Worm (Caenorhabditis elegans) whole organism, L2 larva: ENCODE results near the gene srh-23.

Experiments used
- F13H6.1 ChIP-seq: sonication (generic microtip); optimal IDR thresholded peaks from 2 replicates; lab custom pipeline; 2016; ENCODE audit warnings: missing genetic modification characterization, missing compliant biosample characterization
- R02D3.7 ChIP-seq: fragments of 150-350 bp; optimal IDR thresholded peaks from 2 replicates; lab custom pipeline; 2014; ENCODE audit warnings: missing biosample characterization, missing genetic modification characterization
- Y55F3AM.14 ChIP-seq: fragments of 200-800 bp; sonication (Bioruptor generic); optimal IDR thresholded peaks from 2 replicates; lab custom pipeline; 2018; ENCODE audit warnings: mild to moderate bottlenecking, missing genetic modification characterization, missing compliant biosample characterization
- aly-2 ChIP-seq: fragments of 150-350 bp; optimal IDR thresholded peaks from 2 replicates; lab custom pipeline; 2014; ENCODE audit warnings: missing biosample characterization, missing genetic modification characterization
- ama-1 ChIP-seq: fragments of 150-350 bp; optimal IDR thresholded peaks from 2 replicates; lab custom pipeline; 2018; ENCODE audit warnings: inconsistent platforms
- blmp-1 ChIP-seq: sonication (generic microtip); optimal IDR thresholded peaks from 2 replicates; lab custom pipeline; 2017; ENCODE audit warnings: missing genetic modification characterization, mild to moderate bottlenecking, missing compliant biosample characterization, antibody characterized with exemption, moderate library complexity; ENCODE audit not compliant: insufficient read depth
- ceh-16 ChIP-seq: fragments of 150-350 bp; optimal IDR thresholded peaks from 2 replicates; lab custom pipeline; 2014; ENCODE audit warnings: missing biosample characterization, missing genetic modification characterization
- crh-2 ChIP-seq: sonication (generic microtip); optimal IDR thresholded peaks from 2 replicates; lab custom pipeline; 2017; ENCODE audit warnings: missing biosample characterization, missing genetic modification characterization
- dmd-4 ChIP-seq: sonication (generic microtip); optimal IDR thresholded peaks from 2 replicates; lab custom pipeline; 2017; ENCODE audit warnings: missing biosample characterization, missing genetic modification characterization
- egl-27 ChIP-seq: sonication (generic microtip); optimal IDR thresholded peaks from 3 replicates; lab custom pipeline; 2017; ENCODE audit warnings: missing biosample characterization, missing genetic modification reagents, missing genetic modification characterization
- elt-1 ChIP-seq: fragments of 150-350 bp; optimal IDR thresholded peaks from 2 replicates; lab custom pipeline; 2014; ENCODE audit warnings: missing biosample characterization, missing genetic modification characterization
- elt-3 ChIP-seq: sonication (generic microtip); optimal IDR thresholded peaks from 2 replicates; lab custom pipeline; 2017; ENCODE audit warnings: missing biosample characterization, missing genetic modification characterization
- fos-1 ChIP-seq: fragments of 150-350 bp; optimal IDR thresholded peaks from 2 replicates; lab custom pipeline; 2014; ENCODE audit warnings: missing biosample characterization, missing genetic modification characterization
- gmeb-1 ChIP-seq: fragments of 150-350 bp; optimal IDR thresholded peaks from 2 replicates; lab custom pipeline; 2014; ENCODE audit warnings: missing biosample characterization, missing genetic modification characterization
- lin-11 ChIP-seq: fragments of 150-350 bp; sonication (generic microtip); optimal IDR thresholded peaks from 2 replicates; lab custom pipeline; 2014; ENCODE audit warnings: missing biosample characterization, missing genetic modification characterization, inconsistent platforms, mixed read lengths
- lin-39 ChIP-seq: fragments of 150-350 bp; optimal IDR thresholded peaks from 2 replicates; lab custom pipeline; 2014; ENCODE audit warnings: missing biosample characterization, missing genetic modification reagents, missing genetic modification characterization
- nhr-11 ChIP-seq: fragments of 150-350 bp; optimal IDR thresholded peaks from 2 replicates; lab custom pipeline; 2014; ENCODE audit warnings: missing biosample characterization, missing genetic modification characterization
- nhr-12 ChIP-seq: fragments of 150-350 bp; optimal IDR thresholded peaks from 2 replicates; lab custom pipeline; 2014; ENCODE audit warnings: missing biosample characterization, missing genetic modification characterization
- nhr-129 ChIP-seq: fragments of 150-350 bp; optimal IDR thresholded peaks from 2 replicates; lab custom pipeline; 2014; ENCODE audit warnings: missing biosample characterization, missing genetic modification characterization
- nhr-21 ChIP-seq: fragments of 150-350 bp; optimal IDR thresholded peaks from 2 replicates; lab custom pipeline; 2014; ENCODE audit warnings: missing biosample characterization, missing genetic modification characterization
- nhr-23 ChIP-seq: fragments of 150-350 bp; optimal IDR thresholded peaks from 2 replicates; lab custom pipeline; 2014; ENCODE audit warnings: missing biosample characterization, missing genetic modification reagents, missing genetic modification characterization
- nhr-237 ChIP-seq: fragments of 150-350 bp; optimal IDR thresholded peaks from 2 replicates; lab custom pipeline; 2014; ENCODE audit warnings: missing biosample characterization, missing genetic modification characterization
- nhr-25 ChIP-seq: fragments of 150-350 bp; sonication (generic microtip); optimal IDR thresholded peaks from 3 replicates; lab custom pipeline; 2014; ENCODE audit warnings: missing biosample characterization, missing genetic modification characterization
- nhr-6 ChIP-seq: fragments of 150-350 bp; optimal IDR thresholded peaks from 2 replicates; lab custom pipeline; 2014; ENCODE audit warnings: missing biosample characterization, missing genetic modification characterization
- nhr-77 ChIP-seq: fragments of 150-350 bp; optimal IDR thresholded peaks from 2 replicates; lab custom pipeline; 2014; ENCODE audit warnings: missing biosample characterization, missing genetic modification characterization
- peb-1 ChIP-seq: fragments of 150-350 bp; optimal IDR thresholded peaks from 2 replicates; lab custom pipeline; 2014; ENCODE audit warnings: missing biosample characterization, missing genetic modification characterization
- sem-4 ChIP-seq: fragments of 150-350 bp; optimal IDR thresholded peaks from 2 replicates; lab custom pipeline; 2014; ENCODE audit warnings: missing biosample characterization, missing genetic modification reagents, missing genetic modification characterization
- skn-1 ChIP-seq: sonication (generic microtip); optimal IDR thresholded peaks from 2 replicates; lab custom pipeline; 2017; ENCODE audit warnings: missing biosample characterization, missing genetic modification characterization
- sma-3 ChIP-seq: sonication (generic microtip); optimal IDR thresholded peaks from 2 replicates; lab custom pipeline; 2016; ENCODE audit warnings: missing genetic modification reagents, missing genetic modification characterization, missing compliant biosample characterization
- sma-9 ChIP-seq, 2 experiments: fragments of 150-350 bp in 1 of 2; sonication (generic microtip) in 1 of 2; optimal IDR thresholded peaks; 2 replicates each; lab custom pipeline; 2014 to 2016; ENCODE audit warnings: missing genetic modification characterization in 2 of 2, mild to moderate bottlenecking in 1 of 2, missing biosample characterization in 1 of 2, missing compliant biosample characterization in 1 of 2, missing genetic modification reagents in 1 of 2, moderate library complexity in 1 of 2
- zag-1 ChIP-seq: fragments of 150-350 bp; optimal IDR thresholded peaks from 2 replicates; lab custom pipeline; 2014; ENCODE audit warnings: missing biosample characterization, missing genetic modification characterization
- ztf-1 ChIP-seq: fragments of 200-800 bp; sonication (Bioruptor generic); conservative IDR thresholded peaks from 2 replicates; pipeline ENCODE4 v1.3.6; 2022; ENCODE audit warnings: missing genetic modification characterization, missing compliant biosample characterization
- ztf-4 ChIP-seq: fragments of 150-350 bp; optimal IDR thresholded peaks from 2 replicates; lab custom pipeline; 2014; ENCODE audit warnings: missing biosample characterization, missing genetic modification characterization

The srh-23 gene

ce11 chrV:4908591-4908990 lies 12.3 kb upstream of the srh-23 start, which contains the start of gene ugt-13:
Gene ugt-13, plus strand, starts transcription at chrV:4908884.
- TF ChIP-seq nhr-129 (tag; lab: Kevin White, UChicago): peak; percentile 97
- TF ChIP-seq sma-9 (GFP tag; optimal IDR thresholded peaks at IDR 0.05; lab: Kevin White, UChicago): peak; percentile 81
- TF ChIP-seq sma-9 (tag; optimal IDR thresholded peaks at IDR 0.05; lab: Kevin White, UChicago): no peak
- peak; percentile 1 for TF ChIP-seq fos-1 (tag; lab: Kevin White, UChicago)
- TF ChIP-seq sma-3 (GFP tag; lab: Kevin White, UChicago): peak; percentile 82
- no peak for TF ChIP-seq ceh-16 (tag; lab: Kevin White, UChicago)
- peak; percentile 56 for TF ChIP-seq nhr-21 (tag; lab: Kevin White, UChicago)
- TF ChIP-seq nhr-6: no peak
- TF ChIP-seq Y55F3AM.14 (GFP tag; lab: Kevin White, UChicago): no peak
- TF ChIP-seq nhr-12 (tag; lab: Kevin White, UChicago): no peak
- TF ChIP-seq nhr-25 (tag; lab: Kevin White, UChicago): peak; percentile 91

- no peak for TF ChIP-seq dmd-4
- no peak for TF ChIP-seq R02D3.7 (tag; lab: Kevin White, UChicago)
- TF ChIP-seq nhr-25 (tag; lab: Kevin White, UChicago): peak; percentile 54
- TF ChIP-seq nhr-21 (tag; lab: Kevin White, UChicago): peak; percentile 48
- TF ChIP-seq Y55F3AM.14 (GFP tag; lab: Kevin White, UChicago): peak; percentile 5
Measured at ce11 chrV:4912313-4912712, 8.6 kb upstream of the srh-23 start, which contains the start of gene H23N18.5. Gene H23N18.5, minus strand, starts transcription at chrV:4912381.

ce11 chrV:4913853-4914252 lies 7.0 kb upstream of the srh-23 start:
- TF ChIP-seq elt-3 (tag; lab: Kevin White, UChicago) (no peak), skn-1 (tag; lab: Kevin White, UChicago) (no peak), elt-1 (no peak), ama-1 (lab: Kevin White, UChicago) (no peak), blmp-1 (tag; lab: Kevin White, UChicago) (no peak)

ce11 chrV:4914879-4915278 lies 6.0 kb upstream of the srh-23 start, which contains the start of gene H23N18.6:
Gene H23N18.6, minus strand, starts transcription at chrV:4915079.
- TF ChIP-seq fos-1 (tag; lab: Kevin White, UChicago) (peak; percentile 80), lin-39 (tag; lab: Kevin White, UChicago) (no peak), sma-9 (GFP tag; optimal IDR thresholded peaks at IDR 0.05; lab: Kevin White, UChicago) (peak; percentile 32), sma-9 (tag; optimal IDR thresholded peaks at IDR 0.05; lab: Kevin White, UChicago) (no peak), gmeb-1 (tag; lab: Kevin White, UChicago) (peak; percentile 24)

- no peak for TF ChIP-seq fos-1 (tag; lab: Kevin White, UChicago)
- TF ChIP-seq ama-1 (lab: Kevin White, UChicago): no peak
- no peak for TF ChIP-seq lin-11 (tag; lab: Kevin White, UChicago)
- no peak for TF ChIP-seq egl-27
- TF ChIP-seq crh-2 (tag; lab: Kevin White, UChicago): no peak
- no peak for TF ChIP-seq zag-1 (tag; lab: Kevin White, UChicago)
- TF ChIP-seq sma-3 (GFP tag; lab: Kevin White, UChicago): no peak
- no peak for TF ChIP-seq F13H6.1 (tag; lab: Kevin White, UChicago)
- TF ChIP-seq skn-1 (tag; lab: Kevin White, UChicago): no peak
- no peak for TF ChIP-seq sma-9 (GFP tag; optimal IDR thresholded peaks at IDR 0.05; lab: Kevin White, UChicago)
- no peak for TF ChIP-seq sma-9 (tag; optimal IDR thresholded peaks at IDR 0.05; lab: Kevin White, UChicago)
- TF ChIP-seq ztf-4 (tag; lab: Kevin White, UChicago): no peak
- no peak for TF ChIP-seq peb-1 (tag; lab: Kevin White, UChicago)
- TF ChIP-seq dmd-4: no peak
- TF ChIP-seq blmp-1 (tag; lab: Kevin White, UChicago): no peak
- TF ChIP-seq aly-2 (tag; lab: Kevin White, UChicago): no peak
Measured at ce11 chrV:4918091-4918624, 2.7 kb upstream of the srh-23 start, which contains the start of gene C02E7.7. Gene C02E7.7, minus strand, starts transcription at chrV:4918574.

ce11 chrV:4918664-4919257 lies 2.1 kb upstream of the srh-23 start, which contains the start of gene C02E7.6:
Gene C02E7.6, plus strand, starts transcription at chrV:4919207.
- no peak for TF ChIP-seq nhr-77 (tag; lab: Kevin White, UChicago)
- TF ChIP-seq nhr-23 (tag; lab: Kevin White, UChicago): no peak
- peak; percentile 18 for TF ChIP-seq elt-1
- TF ChIP-seq nhr-11 (tag; lab: Kevin White, UChicago): peak; percentile 12
- TF ChIP-seq sma-9 (GFP tag; optimal IDR thresholded peaks at IDR 0.05; lab: Kevin White, UChicago): peak; percentile 23
- TF ChIP-seq sma-9 (tag; optimal IDR thresholded peaks at IDR 0.05; lab: Kevin White, UChicago): no peak
- peak; percentile 94 for TF ChIP-seq blmp-1 (tag; lab: Kevin White, UChicago)
- peak; percentile 32 for TF ChIP-seq nhr-21 (tag; lab: Kevin White, UChicago)
- no peak for TF ChIP-seq ztf-1 (GFP tag; lab: Robert Waterston, UW)
- TF ChIP-seq nhr-237 (tag; lab: Kevin White, UChicago): no peak
- TF ChIP-seq sem-4 (tag; lab: Kevin White, UChicago): peak; percentile 76
- peak; percentile 90 for TF ChIP-seq nhr-25 (tag; lab: Kevin White, UChicago)
